Fruit fly (Drosophila melanogaster) whole organism, adult: ENCODE measurements around the gene CG7453.

Source experiments
- CG11617 ChIP-seq: fragments of 200-800 bp; sonication (Bioruptor generic); optimal IDR thresholded peaks from 2 replicates; lab custom pipeline; 2017; ENCODE audit warnings: mild to moderate bottlenecking, missing biosample characterization, missing genetic modification reagents, missing genetic modification characterization
- CG12768 ChIP-seq: fragments of 200-800 bp; sonication (Bioruptor generic); optimal IDR thresholded peaks from 2 replicates; lab custom pipeline; 2017; ENCODE audit warnings: missing biosample characterization, missing genetic modification characterization, mild to moderate bottlenecking, moderate library complexity, missing genetic modification reagents
- CG14711 ChIP-seq: fragments of 200-800 bp; sonication (Bioruptor generic); optimal IDR thresholded peaks from 2 replicates; lab custom pipeline; 2018; ENCODE audit warnings: missing biosample characterization, mild to moderate bottlenecking, missing genetic modification characterization, moderate library complexity
- CG1620 ChIP-seq: fragments of 200-800 bp; sonication (Bioruptor generic); optimal IDR thresholded peaks from 2 replicates; lab custom pipeline; 2016; ENCODE audit warnings: missing biosample characterization, missing genetic modification characterization
- CG33017 ChIP-seq: fragments of 200-800 bp; sonication (Bioruptor generic); optimal IDR thresholded peaks from 2 replicates; lab custom pipeline; 2018; ENCODE audit warnings: missing biosample characterization, mild to moderate bottlenecking, missing genetic modification characterization, moderate library complexity
- CG5204 ChIP-seq: fragments of 200-800 bp; sonication (Bioruptor generic); optimal IDR thresholded peaks from 2 replicates; lab custom pipeline; 2016; ENCODE audit warnings: missing biosample characterization, missing genetic modification characterization
- CG7045 ChIP-seq: fragments of 200-800 bp; sonication (Bioruptor generic); optimal IDR thresholded peaks from 2 replicates; lab custom pipeline; 2017; ENCODE audit warnings: missing biosample characterization, mild to moderate bottlenecking, missing genetic modification characterization
- CG7101 ChIP-seq: fragments of 200-800 bp; sonication (Bioruptor generic); optimal IDR thresholded peaks from 2 replicates; lab custom pipeline; 2018; ENCODE audit warnings: missing biosample characterization, mild to moderate bottlenecking, missing genetic modification characterization, moderate library complexity
- Clk ChIP-seq: fragments of 200-800 bp; sonication (Bioruptor generic); optimal IDR thresholded peaks from 2 replicates; lab custom pipeline; 2017; ENCODE audit warnings: missing biosample characterization, missing genetic modification characterization
- Crg-1 ChIP-seq: fragments of 200-800 bp; sonication (Bioruptor generic); optimal IDR thresholded peaks from 2 replicates; lab custom pipeline; 2016; ENCODE audit warnings: missing biosample characterization, missing genetic modification characterization
- Hr96 ChIP-seq: fragments of 200-800 bp; sonication (Bioruptor generic); optimal IDR thresholded peaks from 2 replicates; lab custom pipeline; 2016; ENCODE audit warnings: missing biosample characterization, missing genetic modification characterization
- Mnt ChIP-seq: fragments of 200-800 bp; sonication (Bioruptor generic); optimal IDR thresholded peaks from 2 replicates; lab custom pipeline; 2016; ENCODE audit warnings: missing biosample characterization, mild to moderate bottlenecking, missing genetic modification characterization
- bab1 ChIP-seq: fragments of 200-800 bp; sonication (Bioruptor generic); optimal IDR thresholded peaks from 3 replicates; lab custom pipeline; 2019; ENCODE audit warnings: missing biosample characterization, mild to moderate bottlenecking, missing genetic modification characterization, moderate library complexity
- cic ChIP-seq: fragments of 200-800 bp; sonication (Bioruptor generic); optimal IDR thresholded peaks from 2 replicates; lab custom pipeline; 2017; ENCODE audit warnings: missing biosample characterization, mild to moderate bottlenecking, missing genetic modification characterization, moderate library complexity
- cnc ChIP-seq, 2 experiments: fragments of >200 bp; optimal IDR thresholded peaks; 2 replicates each; lab custom pipeline; 2017
- kay ChIP-seq: fragments of 200-800 bp; sonication (Bioruptor generic); peaks from one replicate; lab custom pipeline; 2016; ENCODE audit warnings: missing biosample characterization, missing genetic modification characterization, borderline replicate concordance
- ovo ChIP-seq: fragments of 200-800 bp; sonication (Bioruptor generic); optimal IDR thresholded peaks from 2 replicates; lab custom pipeline; 2016; ENCODE audit warnings: missing biosample characterization, missing genetic modification characterization
- pad ChIP-seq: fragments of 200-800 bp; sonication (Bioruptor generic); optimal IDR thresholded peaks from 3 replicates; lab custom pipeline; 2017; ENCODE audit warnings: missing biosample characterization, missing genetic modification characterization, mild to moderate bottlenecking, moderate library complexity, missing genetic modification reagents
- tj ChIP-seq: fragments of 200-800 bp; sonication (Bioruptor generic); optimal IDR thresholded peaks from 3 replicates; lab custom pipeline; 2017; ENCODE audit warnings: missing biosample characterization, mild to moderate bottlenecking, missing genetic modification characterization, moderate library complexity
- toe ChIP-seq: fragments of 200-800 bp; sonication (Bioruptor generic); optimal IDR thresholded peaks from 2 replicates; lab custom pipeline; 2016; ENCODE audit warnings: missing biosample characterization, missing genetic modification characterization

Gene CG7453

dm6 chrX:19179696-19180255 is at the start of gene CG7453, which contains the start of gene CG7556:
Gene CG7453 (plus strand): TSS chrX:19180173.
Gene CG7556 (minus strand): TSS chrX:19179830.
- TF ChIP-seq CG12768 (GFP tag; lab: Kevin White, UChicago): peak; percentile 10
- TF ChIP-seq CG33017 (tag; lab: Kevin White, UChicago): no peak
- TF ChIP-seq CG1620: peak; percentile 76
- TF ChIP-seq CG11617 (GFP tag; lab: Kevin White, UChicago): peak; percentile 74
- peak; percentile 15 for TF ChIP-seq cic (GFP tag; lab: Kevin White, UChicago)
- TF ChIP-seq Clk (GFP tag; lab: Kevin White, UChicago): no peak
- peak; percentile 56 for TF ChIP-seq CG7045 (GFP tag; lab: Kevin White, UChicago)
- peak; percentile 60 for TF ChIP-seq pad
- no peak for TF ChIP-seq cnc (optimal IDR thresholded peaks at IDR 0.05; lab: Kevin White, UChicago)
- TF ChIP-seq CG14711: peak; percentile 72
- TF ChIP-seq toe (GFP tag; lab: Kevin White, UChicago): peak; percentile 76
- TF ChIP-seq Hr96 (GFP tag; lab: Kevin White, UChicago): no peak
- TF ChIP-seq CG5204 (GFP tag; lab: Kevin White, UChicago): peak; percentile 81
- peak; percentile 57 for TF ChIP-seq ovo (GFP tag; lab: Kevin White, UChicago)
- peak; percentile 65 for TF ChIP-seq CG7101 (tag; lab: Kevin White, UChicago)
- TF ChIP-seq Crg-1 (GFP tag; lab: Kevin White, UChicago): peak; percentile 63
- TF ChIP-seq bab1 (GFP tag; lab: Kevin White, UChicago): peak; percentile 81
- TF ChIP-seq tj (GFP tag; lab: Kevin White, UChicago): peak; percentile 98
- peak; percentile 66 for TF ChIP-seq Mnt (GFP tag; lab: Kevin White, UChicago)

dm6 chrX:19135768-19136167 is 44.2 kb upstream of the CG7453 start, which contains the start of gene Obp18a:
Gene Obp18a (minus strand): TSS chrX:19135868.
- no peak for TF ChIP-seq Crg-1 (GFP tag; lab: Kevin White, UChicago)
- TF ChIP-seq CG11617 (GFP tag; lab: Kevin White, UChicago): no peak
- TF ChIP-seq Mnt (GFP tag; lab: Kevin White, UChicago): no peak
- TF ChIP-seq cic (GFP tag; lab: Kevin White, UChicago): no peak
- no peak for TF ChIP-seq cnc (optimal IDR thresholded peaks at IDR 0.05; lab: Kevin White, UChicago)
- TF ChIP-seq CG7101 (tag; lab: Kevin White, UChicago): no peak
- TF ChIP-seq CG33017 (tag; lab: Kevin White, UChicago): no peak
- no peak for TF ChIP-seq Clk (GFP tag; lab: Kevin White, UChicago)
- no peak for TF ChIP-seq CG12768 (GFP tag; lab: Kevin White, UChicago)
- no peak for TF ChIP-seq tj (GFP tag; lab: Kevin White, UChicago)
- TF ChIP-seq CG14711: no peak

DNA sequence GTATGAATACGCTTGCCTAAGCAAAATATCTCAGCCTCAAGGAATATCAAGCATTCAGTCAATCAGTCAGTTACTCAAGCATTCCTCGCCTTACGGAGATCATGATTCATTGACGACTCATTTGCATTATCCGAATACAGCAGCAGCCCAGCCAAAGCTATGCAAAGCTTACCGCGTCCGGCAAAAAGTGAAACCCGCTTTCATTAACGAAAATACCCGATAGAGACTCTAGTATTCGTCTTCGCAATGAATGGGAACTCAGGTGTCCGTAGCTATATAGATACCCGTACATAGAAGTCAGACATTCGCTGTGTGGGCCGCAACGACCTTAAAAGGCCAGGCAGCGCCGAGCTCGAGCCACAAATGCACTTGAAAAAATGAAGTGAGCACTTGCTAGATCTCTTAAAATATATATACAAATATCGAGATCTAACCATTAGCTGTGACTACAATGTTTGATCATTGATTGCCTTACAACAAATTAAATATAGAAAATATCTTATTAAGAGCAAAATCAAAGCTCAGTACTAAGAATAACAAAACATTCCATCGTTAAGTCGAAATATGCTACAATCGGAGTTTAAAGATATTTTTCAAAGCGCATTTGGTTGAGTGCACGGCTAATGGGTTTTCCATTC is 35.1 kb upstream of the CG7453 start:
- TF ChIP-seq tj (GFP tag; lab: Kevin White, UChicago): no peak
- TF ChIP-seq cic (GFP tag; lab: Kevin White, UChicago): peak; percentile 27
- peak; percentile 62 for TF ChIP-seq kay

DNA sequence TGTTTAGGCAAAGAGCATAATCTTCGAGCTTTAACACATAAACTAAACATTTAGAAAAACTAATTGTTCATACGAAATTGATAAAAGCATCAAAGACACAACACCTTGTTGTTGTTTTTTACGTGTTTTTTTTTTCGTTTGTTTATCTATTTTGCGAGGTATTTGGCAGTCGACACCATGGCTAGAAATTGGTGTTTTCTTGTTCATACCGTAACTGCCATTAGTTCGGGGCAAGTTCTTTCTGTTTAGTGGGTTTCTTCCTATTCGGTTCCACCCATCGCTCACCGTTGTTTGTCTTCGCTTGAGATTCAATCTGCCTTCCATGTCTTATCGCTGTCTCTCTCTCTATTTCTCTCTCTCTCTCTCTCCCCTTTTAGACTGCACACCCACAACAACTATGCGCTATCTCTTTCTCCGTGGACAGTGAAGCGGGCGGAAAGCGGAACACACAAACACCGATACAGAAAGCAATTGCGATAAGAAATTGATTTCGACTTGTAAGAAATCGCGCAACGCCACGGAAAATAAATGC is 33.5 kb upstream of the CG7453 start:
- peak; percentile 5 for TF ChIP-seq bab1 (GFP tag; lab: Kevin White, UChicago)
- no peak for TF ChIP-seq Hr96 (GFP tag; lab: Kevin White, UChicago)
- TF ChIP-seq CG7045 (GFP tag; lab: Kevin White, UChicago): no peak
- peak; percentile 6 for TF ChIP-seq CG11617 (GFP tag; lab: Kevin White, UChicago)
- peak; percentile 16 for TF ChIP-seq CG14711
- TF ChIP-seq CG33017 (tag; lab: Kevin White, UChicago): no peak
- no peak for TF ChIP-seq CG5204 (GFP tag; lab: Kevin White, UChicago)
- no peak for TF ChIP-seq Mnt (GFP tag; lab: Kevin White, UChicago)
- TF ChIP-seq Clk (GFP tag; lab: Kevin White, UChicago): no peak
- no peak for TF ChIP-seq toe (GFP tag; lab: Kevin White, UChicago)
- no peak for TF ChIP-seq cnc (optimal IDR thresholded peaks at IDR 0.05; lab: Kevin White, UChicago)
- no peak for TF ChIP-seq tj (GFP tag; lab: Kevin White, UChicago)
- TF ChIP-seq cic (GFP tag; lab: Kevin White, UChicago): peak; percentile 25
- TF ChIP-seq pad: peak; percentile 33
- no peak for TF ChIP-seq CG12768 (GFP tag; lab: Kevin White, UChicago)
- TF ChIP-seq kay: no peak
- no peak for TF ChIP-seq CG7101 (tag; lab: Kevin White, UChicago)
- TF ChIP-seq Crg-1 (GFP tag; lab: Kevin White, UChicago): no peak
- TF ChIP-seq ovo (GFP tag; lab: Kevin White, UChicago): no peak

- no peak for TF ChIP-seq cic (GFP tag; lab: Kevin White, UChicago)
- peak; percentile 84 for TF ChIP-seq tj (GFP tag; lab: Kevin White, UChicago)
- no peak for TF ChIP-seq CG7101 (tag; lab: Kevin White, UChicago)
- TF ChIP-seq toe (GFP tag; lab: Kevin White, UChicago): no peak
Observed at dm6 chrX:19147939-19148641, 31.9 kb upstream of the CG7453 start.
